Worm (Caenorhabditis elegans): Measurements from ENCODE around the gene ZC449.5.

The ZC449.5 gene

DNA sequence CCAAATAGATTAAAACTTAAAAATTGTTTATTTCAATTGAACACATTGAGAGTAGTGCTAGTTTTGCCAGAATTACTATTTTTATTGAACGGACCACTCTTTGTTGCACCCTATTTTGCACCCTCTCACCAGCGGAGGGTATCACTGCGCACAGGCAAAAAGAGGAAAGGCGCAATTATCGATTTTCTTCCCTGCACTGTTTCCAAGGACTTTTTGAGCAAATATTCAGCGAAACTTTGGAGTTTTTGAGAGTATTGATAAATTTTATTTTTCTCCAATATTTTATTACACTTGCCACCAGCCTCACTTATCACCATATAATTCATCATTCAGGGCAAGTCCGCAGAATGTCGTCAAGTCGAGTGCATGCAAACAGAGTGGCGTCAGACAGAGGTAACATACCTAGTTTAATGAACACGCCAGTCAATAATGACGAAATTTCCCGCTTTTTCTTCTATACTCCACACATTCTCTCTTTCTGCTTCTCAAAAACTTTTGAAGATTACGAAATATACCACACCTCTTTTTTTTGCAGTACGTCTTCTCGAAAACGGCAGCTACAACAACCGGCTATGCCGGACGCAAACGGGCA lies 19.4 kb downstream of the ZC449.5 start (continued):
- TF ChIP-seq F26F4.8 (GFP tag; conservative IDR thresholded peaks at IDR 0.05) (no peak), D1046.2 (GFP tag; IDR thresholded peaks at IDR 0.05) (no peak), zag-1 (tag; optimal IDR thresholded peaks at IDR 0.05) (no peak), lin-1 (GFP tag; IDR thresholded peaks at IDR 0.05) (no peak), vab-7 (GFP tag; IDR thresholded peaks at IDR 0.05) (no peak), mep-1 (tag; optimal IDR thresholded peaks at IDR 0.05) (peak; percentile 40), nhr-76 (tag; optimal IDR thresholded peaks at IDR 0.05) (no peak), nhr-28 (tag; optimal IDR thresholded peaks at IDR 0.05) (peak; percentile 20), ceh-20 (GFP tag; IDR thresholded peaks at IDR 0.05) (no peak), lsy-2 (tag; optimal IDR thresholded peaks at IDR 0.05) (no peak), T26A8.4 (GFP tag; IDR thresholded peaks at IDR 0.05) (no peak), nhr-48 (tag; optimal IDR thresholded peaks at IDR 0.05) (no peak), nhr-237 (tag; optimal IDR thresholded peaks at IDR 0.05) (no peak), madf-5 (GFP tag; IDR thresholded peaks at IDR 0.05) (no peak)

ce11 chrX:5017591-5017990 lies 20.0 kb downstream of the ZC449.5 start, which contains the start of gene sek-3:
Gene sek-3 (plus strand): TSS chrX:5017891.
- TF ChIP-seq ZK546.5 (tag; optimal IDR thresholded peaks at IDR 0.05): no peak
- TF ChIP-seq unc-62 (GFP tag; optimal IDR thresholded peaks at IDR 0.05 in 1 of 2): no peak
- no peak for TF ChIP-seq unc-62 (tag; optimal IDR thresholded peaks at IDR 0.05)
- TF ChIP-seq pha-4 (GFP tag; IDR thresholded peaks at IDR 0.05): no peak
- TF ChIP-seq pha-4 (tag; optimal IDR thresholded peaks at IDR 0.05): no peak
- TF ChIP-seq zip-11 (GFP tag; IDR thresholded peaks at IDR 0.05): no peak
- TF ChIP-seq lim-7 (GFP tag; IDR thresholded peaks at IDR 0.05): no peak
- TF ChIP-seq daf-8 (GFP tag; IDR thresholded peaks at IDR 0.05): no peak
- TF ChIP-seq gei-8 (GFP tag; optimal IDR thresholded peaks at IDR 0.05): no peak
- no peak for TF ChIP-seq nhr-76 (tag; optimal IDR thresholded peaks at IDR 0.05)
- TF ChIP-seq madf-9 (GFP tag; conservative IDR thresholded peaks at IDR 0.05): no peak
- no peak for TF ChIP-seq Y75B8A.6 (GFP tag; IDR thresholded peaks at IDR 0.05)
- no peak for TF ChIP-seq R02D3.7 (tag; optimal IDR thresholded peaks at IDR 0.05)
- no peak for TF ChIP-seq ceh-32 (tag; optimal IDR thresholded peaks at IDR 0.05; ENCODE audit: poor library complexity)
- TF ChIP-seq T26A8.4 (GFP tag; IDR thresholded peaks at IDR 0.05): no peak
- no peak for TF ChIP-seq ceh-20 (GFP tag; IDR thresholded peaks at IDR 0.05)
- no peak for TF ChIP-seq nhr-42 (GFP tag; IDR thresholded peaks at IDR 0.05)
- TF ChIP-seq spr-3 (GFP tag; optimal IDR thresholded peaks at IDR 0.05): no peak
- TF ChIP-seq zfp-2 (tag; optimal IDR thresholded peaks at IDR 0.05): no peak

DNA sequence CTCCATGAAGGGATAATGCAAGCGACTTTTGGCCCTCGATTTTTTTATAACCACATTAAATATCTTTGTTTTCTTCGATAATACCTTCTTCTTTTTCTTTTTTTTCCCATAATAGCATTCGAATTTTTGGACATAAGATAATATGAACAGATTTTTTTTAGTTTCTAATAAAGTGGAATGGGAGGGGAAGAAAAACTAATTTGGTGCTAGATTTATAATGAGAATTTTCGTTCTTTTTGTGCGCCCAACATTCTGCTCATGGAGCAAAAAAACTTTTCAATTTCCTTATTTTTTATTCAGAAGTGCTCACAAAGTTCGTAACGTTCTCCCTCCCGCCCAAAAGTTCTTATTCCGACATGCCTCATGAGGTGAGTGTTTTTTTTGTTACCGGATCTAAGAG lies 21.8 kb downstream of the ZC449.5 start, which contains the start of gene ZC449.8:
Gene ZC449.8 (plus strand): TSS at position 301 of the 400 bp plus-strand sequence.
- TF ChIP-seq nhr-41 (GFP tag; IDR thresholded peaks at IDR 0.05): no peak
- no peak for TF ChIP-seq R02D3.7 (tag; optimal IDR thresholded peaks at IDR 0.05)
- TF ChIP-seq arid-1 (GFP tag; conservative IDR thresholded peaks at IDR 0.05): no peak

DNA sequence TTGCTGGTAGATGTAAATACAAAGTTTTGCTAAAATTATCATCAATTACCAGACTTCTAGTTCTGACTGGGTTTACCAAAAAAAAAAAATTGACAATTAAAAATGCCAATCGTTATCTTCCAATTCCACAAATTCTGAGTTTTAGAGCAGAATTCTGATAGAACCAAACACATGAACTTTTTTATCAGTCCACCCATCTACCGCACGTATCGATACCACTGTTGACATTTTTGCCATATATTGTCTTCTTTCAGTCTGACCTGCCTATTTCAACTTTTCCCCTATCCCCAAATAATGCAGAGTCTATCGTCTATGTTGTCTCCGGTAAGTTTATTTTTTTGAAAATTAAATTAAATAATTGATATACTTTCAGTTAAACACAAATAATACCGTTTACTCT lies 23.7 kb downstream of the ZC449.5 start, which contains the start of gene ZC449.7:
Gene ZC449.7 (plus strand): TSS at position 249 of the 400 bp plus-strand sequence.
- TF ChIP-seq egl-43 (GFP tag; IDR thresholded peaks at IDR 0.05): no peak
- TF ChIP-seq daf-16 (GFP tag; optimal IDR thresholded peaks at IDR 0.05): no peak
- TF ChIP-seq daf-16 (tag; optimal IDR thresholded peaks at IDR 0.05): peak; percentile 54
- peak; percentile 59 for TF ChIP-seq aha-1 (tag)
- peak; percentile 24 for TF ChIP-seq pqm-1 (tag; optimal IDR thresholded peaks at IDR 0.05)
- peak; percentile 19 for TF ChIP-seq nhr-28 (tag; optimal IDR thresholded peaks at IDR 0.05)
- TF ChIP-seq nhr-6 (tag; optimal IDR thresholded peaks at IDR 0.05): no peak
- TF ChIP-seq dmd-6 (GFP tag; IDR thresholded peaks at IDR 0.05): peak; percentile 30; the same call in 1 of the 2 replicates

Data from whole organism, L4 larva.